Worm (Caenorhabditis elegans) whole organism, mixed stage, embryonic: ENCODE results near the gene gst-19.

Source experiments
- M03D4.4 ChIP-seq: sonication (generic microtip); optimal IDR thresholded peaks from 2 replicates; lab custom pipeline; 2017; ENCODE audit warnings: mild to moderate bottlenecking, missing genetic modification characterization, missing compliant biosample characterization
- bed-3 ChIP-seq: fragments of 200-800 bp; sonication (Bioruptor generic); optimal IDR thresholded peaks from 3 replicates; lab custom pipeline; 2018; ENCODE audit warnings: mild to moderate bottlenecking, missing genetic modification characterization, moderate library complexity, missing compliant biosample characterization
- blmp-1 ChIP-seq: fragments of 150-350 bp; optimal IDR thresholded peaks from 2 replicates; lab custom pipeline; 2014; ENCODE audit warnings: missing biosample characterization, missing genetic modification characterization
- ceh-39 ChIP-seq: fragments of 150-350 bp; optimal IDR thresholded peaks from 2 replicates; lab custom pipeline; 2014; ENCODE audit warnings: missing biosample characterization, missing genetic modification characterization
- ceh-43 ChIP-seq: fragments of 200-800 bp; sonication (Bioruptor generic); optimal IDR thresholded peaks from 2 replicates; lab custom pipeline; 2018; ENCODE audit warnings: mild to moderate bottlenecking, missing genetic modification characterization, moderate library complexity, missing compliant biosample characterization
- ceh-83 ChIP-seq: fragments of 200-800 bp; sonication (Bioruptor generic); optimal IDR thresholded peaks from 2 replicates; lab custom pipeline; 2018; ENCODE audit warnings: mild to moderate bottlenecking, missing genetic modification characterization, missing compliant biosample characterization
- ces-1 ChIP-seq: fragments of 150-350 bp; optimal IDR thresholded peaks from 2 replicates; lab custom pipeline; 2014; ENCODE audit warnings: missing biosample characterization, missing genetic modification reagents, missing genetic modification characterization
- elt-1 ChIP-seq: sonication (generic microtip); optimal IDR thresholded peaks from 2 replicates; lab custom pipeline; 2017; ENCODE audit warnings: missing genetic modification characterization, mild to moderate bottlenecking, missing compliant biosample characterization, antibody characterized with exemption, moderate library complexity, borderline replicate concordance; ENCODE audit not compliant: insufficient read depth
- elt-3 ChIP-seq: fragments of 150-350 bp; optimal IDR thresholded peaks from 2 replicates; lab custom pipeline; 2014; ENCODE audit warnings: missing biosample characterization, missing genetic modification characterization
- flh-1 ChIP-seq: fragments of 200-800 bp; sonication (Bioruptor generic); optimal IDR thresholded peaks from 2 replicates; lab custom pipeline; 2018; ENCODE audit warnings: mild to moderate bottlenecking, missing genetic modification characterization, moderate library complexity, missing compliant biosample characterization
- ham-2 ChIP-seq: fragments of 200-800 bp; sonication (Bioruptor generic); optimal IDR thresholded peaks from 2 replicates; lab custom pipeline; 2018; ENCODE audit warnings: mild to moderate bottlenecking, missing genetic modification characterization, missing compliant biosample characterization
- hlh-1 ChIP-seq: fragments of 150-350 bp; optimal IDR thresholded peaks from 2 replicates; lab custom pipeline; 2014; ENCODE audit warnings: missing biosample characterization, missing genetic modification reagents, missing genetic modification characterization
- lin-13 ChIP-seq: fragments of 150-350 bp; optimal IDR thresholded peaks from 2 replicates; lab custom pipeline; 2014; ENCODE audit warnings: missing biosample characterization, missing genetic modification characterization
- lsy-2 ChIP-seq: fragments of 150-350 bp; optimal IDR thresholded peaks from 2 replicates; lab custom pipeline; 2014; ENCODE audit warnings: missing biosample characterization, missing genetic modification characterization
- mab-5 ChIP-seq: fragments of 150-350 bp; optimal IDR thresholded peaks from 2 replicates; lab custom pipeline; 2014; ENCODE audit warnings: missing biosample characterization, missing genetic modification characterization
- mep-1 ChIP-seq: fragments of 150-350 bp; optimal IDR thresholded peaks from 2 replicates; lab custom pipeline; 2017; ENCODE audit warnings: missing biosample characterization, missing genetic modification reagents, missing genetic modification characterization, inconsistent platforms
- mls-2 ChIP-seq: sonication (generic microtip); optimal IDR thresholded peaks from 2 replicates; lab custom pipeline; 2016; ENCODE audit warnings: mild to moderate bottlenecking, missing genetic modification characterization, moderate library complexity, missing compliant biosample characterization
- nhr-12 ChIP-seq: fragments of 150-350 bp; optimal IDR thresholded peaks from 2 replicates; lab custom pipeline; 2014; ENCODE audit warnings: missing biosample characterization, missing genetic modification characterization
- nhr-2 ChIP-seq: fragments of 150-350 bp; optimal IDR thresholded peaks from 2 replicates; lab custom pipeline; 2014; ENCODE audit warnings: missing biosample characterization, missing genetic modification characterization
- nhr-237 ChIP-seq: fragments of 150-350 bp; optimal IDR thresholded peaks from 2 replicates; lab custom pipeline; 2014; ENCODE audit warnings: missing biosample characterization, missing genetic modification characterization
- nhr-28 ChIP-seq: fragments of 150-350 bp; optimal IDR thresholded peaks from 2 replicates; lab custom pipeline; 2014; ENCODE audit warnings: missing biosample characterization, missing genetic modification characterization
- pha-4 ChIP-seq: fragments of 150-350 bp; optimal IDR thresholded peaks from 2 replicates; lab custom pipeline; 2018; ENCODE audit warnings: missing biosample characterization, missing genetic modification reagents, missing genetic modification characterization
- snpc-4 ChIP-seq: fragments of 150-350 bp; optimal IDR thresholded peaks from 2 replicates; lab custom pipeline; 2014; ENCODE audit warnings: missing biosample characterization, missing genetic modification characterization
- sptf-1 ChIP-seq: sonication (generic microtip); optimal IDR thresholded peaks from 2 replicates; lab custom pipeline; 2017; ENCODE audit warnings: mild to moderate bottlenecking, missing genetic modification characterization, moderate library complexity, missing compliant biosample characterization
- tbx-8 ChIP-seq: fragments of 200-800 bp; sonication (Bioruptor generic); optimal IDR thresholded peaks from 2 replicates; lab custom pipeline; 2018; ENCODE audit warnings: mild to moderate bottlenecking, missing genetic modification characterization, moderate library complexity, missing compliant biosample characterization
- unc-120 ChIP-seq: sonication (generic microtip); optimal IDR thresholded peaks from 2 replicates; lab custom pipeline; 2017; ENCODE audit warnings: missing genetic modification characterization, missing compliant biosample characterization; ENCODE audit not compliant: poor library complexity, severe bottlenecking
- unc-39 ChIP-seq: fragments of 150-350 bp; optimal IDR thresholded peaks from 2 replicates; lab custom pipeline; 2014; ENCODE audit warnings: missing biosample characterization, missing genetic modification characterization
- unc-62 ChIP-seq: fragments of 150-350 bp; optimal IDR thresholded peaks from 2 replicates; lab custom pipeline; 2014; ENCODE audit warnings: missing biosample characterization, missing genetic modification reagents, missing genetic modification characterization
- ztf-11 ChIP-seq: fragments of 150-350 bp; optimal IDR thresholded peaks from 2 replicates; lab custom pipeline; 2014; ENCODE audit warnings: missing biosample characterization, missing genetic modification characterization

The gst-19 gene

DNA sequence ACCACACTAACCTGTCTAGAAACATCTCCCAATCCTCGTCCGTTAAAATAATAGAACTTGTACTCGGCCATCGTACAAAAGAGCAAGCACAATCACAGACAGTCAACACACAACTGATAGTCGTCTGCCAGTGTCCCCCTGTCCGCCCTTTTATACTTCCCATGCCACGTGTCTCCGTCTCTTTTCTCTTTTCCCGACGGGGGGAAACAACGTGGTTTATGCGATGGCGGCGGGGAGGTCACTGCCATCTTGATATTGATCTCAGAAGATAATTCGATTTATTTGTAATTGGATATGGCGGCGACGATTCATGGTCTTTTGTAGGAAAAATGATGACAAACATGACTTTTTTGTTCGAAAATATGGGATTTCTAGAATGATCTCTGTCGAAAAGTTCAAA, 17.3 kb downstream of the gst-19 start, which contains the start of gene gst-20:
Gene gst-20 (minus strand): TSS at position 170 of the 400 bp plus-strand sequence.
- TF ChIP-seq snpc-4 (tag; lab: Kevin White, UChicago) (no peak), elt-1 (tag; lab: Kevin White, UChicago) (peak; percentile 82)
- TF ChIP-seq, all 35 proteins: peak for 1

- no peak for TF ChIP-seq elt-1 (tag; lab: Kevin White, UChicago)
- no peak for TF ChIP-seq mep-1 (tag; lab: Kevin White, UChicago)
- no peak for TF ChIP-seq bed-3
- TF ChIP-seq ces-1 (GFP tag; lab: Kevin White, UChicago), result no peak
- TF ChIP-seq nhr-2 (tag; lab: Kevin White, UChicago), result no peak
- no peak for TF ChIP-seq snpc-4 (tag; lab: Kevin White, UChicago)
- no peak for TF ChIP-seq lin-13 (tag; lab: Kevin White, UChicago)
- no peak for TF ChIP-seq nhr-12
- TF ChIP-seq ceh-83 (GFP tag; lab: Kevin White, UChicago), result no peak
- no peak for TF ChIP-seq ceh-39 (tag; lab: Kevin White, UChicago)
- TF ChIP-seq ham-2, result no peak
- TF ChIP-seq hlh-1 (tag; lab: Kevin White, UChicago), result no peak
Observed at ce11 chrII:13600904-13601303, 26.0 kb downstream of the gst-19 start, which contains the start of gene csp-1. Gene csp-1, plus strand, starts transcription at chrII:13601204.

- no peak for TF ChIP-seq M03D4.4
- TF ChIP-seq lin-13 (tag; lab: Kevin White, UChicago), result peak; percentile 25
- peak; percentile 40 for TF ChIP-seq mep-1 (tag; lab: Kevin White, UChicago)
- peak; percentile 11 for TF ChIP-seq nhr-237 (tag; lab: Kevin White, UChicago)
- TF ChIP-seq ces-1 (GFP tag; lab: Kevin White, UChicago), result peak; percentile 71
- TF ChIP-seq lsy-2 (tag; lab: Kevin White, UChicago), result peak; percentile 96
- TF ChIP-seq blmp-1 (tag; lab: Kevin White, UChicago), result no peak
Observed at ce11 chrII:13596505-13596977, 30.4 kb downstream of the gst-19 start, which contains the start of the genes fbxc-23 and csc-1. Gene fbxc-23, minus strand, starts transcription at chrII:13596555. Gene csc-1, plus strand, starts transcription at chrII:13596955.

- TF ChIP-seq pha-4 (tag; lab: Kevin White, UChicago), result no peak
- TF ChIP-seq M03D4.4, result no peak
- no peak for TF ChIP-seq sptf-1
- TF ChIP-seq mls-2 (tag; lab: Kevin White, UChicago), result no peak
- no peak for TF ChIP-seq ceh-83 (GFP tag; lab: Kevin White, UChicago)
- no peak for TF ChIP-seq lsy-2 (tag; lab: Kevin White, UChicago)
- no peak for TF ChIP-seq unc-39 (tag; lab: Kevin White, UChicago)
- no peak for TF ChIP-seq bed-3
- TF ChIP-seq elt-3, result no peak
- no peak for TF ChIP-seq nhr-2 (tag; lab: Kevin White, UChicago)
- no peak for TF ChIP-seq nhr-12
- no peak for TF ChIP-seq elt-1 (tag; lab: Kevin White, UChicago)
- no peak for TF ChIP-seq ceh-43 (GFP tag; lab: Kevin White, UChicago)
- no peak for TF ChIP-seq nhr-28
- no peak for TF ChIP-seq unc-62
- TF ChIP-seq ztf-11, result no peak
- no peak for TF ChIP-seq flh-1 (GFP tag; lab: Kevin White, UChicago)
- TF ChIP-seq nhr-237 (tag; lab: Kevin White, UChicago), result no peak
- TF ChIP-seq tbx-8, result no peak
- no peak for TF ChIP-seq hlh-1 (tag; lab: Kevin White, UChicago)
- TF ChIP-seq, all 35 proteins: peak for 0
Observed at ce11 chrII:13595279-13595678, 31.7 kb downstream of the gst-19 start.

DNA sequence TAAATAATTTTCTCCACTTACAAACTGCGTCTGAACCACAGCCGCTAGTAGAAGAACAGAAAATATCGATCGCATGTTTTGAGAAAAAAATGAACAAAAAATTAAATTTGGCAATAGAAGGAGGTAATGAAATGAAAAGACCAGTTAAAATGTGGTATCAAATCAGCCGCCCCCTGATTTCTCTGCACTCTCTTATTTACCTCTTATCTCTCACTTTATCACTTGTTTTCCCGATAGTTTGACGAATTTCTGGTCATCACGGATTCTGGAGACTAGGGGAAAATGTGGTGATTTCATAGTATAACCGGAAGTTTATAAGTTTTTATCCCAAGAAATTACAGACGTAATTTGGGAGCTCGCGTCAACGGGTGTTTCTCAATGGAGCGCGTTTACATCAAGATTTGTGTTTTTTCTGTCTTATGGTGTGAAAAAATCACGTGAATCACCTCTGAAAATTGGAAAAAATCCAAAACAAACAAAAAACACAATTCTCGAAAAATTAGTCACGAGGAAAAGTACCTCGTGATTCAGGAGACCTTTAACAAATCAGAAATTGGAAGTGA, 33.2 kb downstream of the gst-19 start, which contains the start of gene clec-146:
Gene clec-146 (minus strand): TSS at position 116 of the 563 bp plus-strand sequence.
- TF ChIP-seq pha-4 (tag; lab: Kevin White, UChicago), result no peak
- TF ChIP-seq blmp-1 (tag; lab: Kevin White, UChicago), result no peak
- no peak for TF ChIP-seq mep-1 (tag; lab: Kevin White, UChicago)
- no peak for TF ChIP-seq sptf-1
- no peak for TF ChIP-seq mab-5
- TF ChIP-seq lin-13 (tag; lab: Kevin White, UChicago), result no peak
- no peak for TF ChIP-seq mls-2 (tag; lab: Kevin White, UChicago)
- TF ChIP-seq unc-120, result no peak
- TF ChIP-seq hlh-1 (tag; lab: Kevin White, UChicago), result no peak
- no peak for TF ChIP-seq flh-1 (GFP tag; lab: Kevin White, UChicago)
- TF ChIP-seq ceh-43 (GFP tag; lab: Kevin White, UChicago), result no peak
- TF ChIP-seq, all 35 proteins: peak for 0
